Worm (Caenorhabditis elegans) whole organism, mixed stage, embryonic: ENCODE measurements around the gene rhr-1.

Source experiments
- ceh-43 ChIP-seq: fragments of 200-800 bp; sonication (Bioruptor generic); optimal IDR thresholded peaks from 2 replicates; lab custom pipeline; 2018; ENCODE audit warnings: mild to moderate bottlenecking, missing genetic modification characterization, moderate library complexity, missing compliant biosample characterization
- nhr-237 ChIP-seq: fragments of 150-350 bp; optimal IDR thresholded peaks from 2 replicates; lab custom pipeline; 2014; ENCODE audit warnings: missing biosample characterization, missing genetic modification characterization

ce11 chrV:5405053-5405452 lies 22.9 kb upstream of the rhr-1 start, which contains the start of gene dmsr-7:
- TF ChIP-seq ceh-43 (GFP tag; lab: Kevin White, UChicago), result no peak
- TF ChIP-seq nhr-237, result no peak
